Worm (Caenorhabditis elegans) whole organism, L2 larva: Measurements from ENCODE around the gene cec-6.

Experiments used
- elt-1 ChIP-seq: fragments of 150-350 bp; optimal IDR thresholded peaks from 2 replicates; lab custom pipeline; 2014; ENCODE audit warnings: missing biosample characterization, missing genetic modification characterization
- lin-39 ChIP-seq: fragments of 150-350 bp; optimal IDR thresholded peaks from 2 replicates; lab custom pipeline; 2014; ENCODE audit warnings: missing biosample characterization, missing genetic modification reagents, missing genetic modification characterization

DNA sequence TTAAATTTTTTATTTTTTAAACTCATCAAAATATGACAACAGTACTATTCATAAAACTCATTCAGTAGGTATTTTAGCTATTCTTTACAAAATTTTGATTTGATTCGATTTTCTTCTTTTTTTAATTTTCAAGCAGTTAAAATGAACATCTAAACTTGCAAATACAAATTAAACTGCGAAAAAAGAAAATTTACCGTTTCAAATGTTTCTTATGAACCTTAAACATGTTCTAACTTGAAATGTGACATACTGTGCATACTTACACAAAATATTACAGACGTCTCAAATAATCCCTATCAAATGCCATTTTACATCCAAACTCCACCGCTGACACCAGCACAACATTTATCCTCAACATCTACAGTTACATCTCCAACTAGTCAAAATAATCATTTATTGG, 39.7 kb downstream of the cec-6 start, which contains the start of gene fkh-7:
- no peak for TF ChIP-seq elt-1 (tag; lab: Kevin White, UChicago)
- TF ChIP-seq lin-39: no peak
